Worm (Caenorhabditis elegans) whole organism, dauer: ENCODE measurements around the gene F44D12.19.
"Not testable (repeated sequence)": the region's sequence is repeated elsewhere in the genome, so short reads cannot be mapped to it uniquely, and the experiment has no call there.

ENCODE experiments used
- unc-62 ChIP-seq: sonication (generic microtip); optimal IDR thresholded peaks from 2 replicates; lab custom pipeline; 2017; ENCODE audit warnings: missing biosample characterization, missing genetic modification reagents, missing genetic modification characterization

F44D12.19 gene

ce11 chrIV:10007758-10008157 lies 13.6 kb upstream of the F44D12.19 start:
- no peak for TF ChIP-seq unc-62 (GFP tag; lab: Kevin White, UChicago)

ce11 chrIV:10009536-10009935 lies 11.8 kb upstream of the F44D12.19 start, which contains the start of gene magu-4:
magu-4 (plus strand) TSS chrIV:10009753.
- TF ChIP-seq unc-62 (GFP tag; lab: Kevin White, UChicago), result no peak

ce11 chrIV:10016977-10017376 lies 4.4 kb upstream of the F44D12.19 start, which contains the start of gene ent-7:
ent-7 (plus strand) TSS chrIV:10017277.
- TF ChIP-seq unc-62 (GFP tag; lab: Kevin White, UChicago), result no peak

- no peak for TF ChIP-seq unc-62 (GFP tag; lab: Kevin White, UChicago)
Measured at ce11 chrIV:10017633-10018032, 3.8 kb upstream of the F44D12.19 start, which contains the start of gene F44D12.2. F44D12.2 (minus strand) TSS chrIV:10017733.

- no peak for TF ChIP-seq unc-62 (GFP tag; lab: Kevin White, UChicago)
Measured at ce11 chrIV:10022991-10023390, 1.6 kb downstream of the F44D12.19 start, which contains the start of gene F44D12.8. F44D12.8 (plus strand) TSS chrIV:10023291.

ce11 chrIV:10026129-10026528 lies 4.7 kb downstream of the F44D12.19 start:
- TF ChIP-seq unc-62 (GFP tag; lab: Kevin White, UChicago), result no peak

ce11 chrIV:10027566-10027965 lies 6.2 kb downstream of the F44D12.19 start, which contains the start of gene gipc-2:
gipc-2 (minus strand) TSS chrIV:10027666.
- no peak for TF ChIP-seq unc-62 (GFP tag; lab: Kevin White, UChicago)

- not testable (repeated sequence) for TF ChIP-seq unc-62 (GFP tag; lab: Kevin White, UChicago)
Measured at ce11 chrIV:10028779-10029178, 7.4 kb downstream of the F44D12.19 start, which contains the start of the genes F44D12.16 and msd-2. F44D12.16 (plus strand) TSS chrIV:10029079. msd-2 (plus strand) TSS chrIV:10029083.

ce11 chrIV:10033053-10033452 lies 11.7 kb downstream of the F44D12.19 start, which contains the start of gene F44D12.6:
F44D12.6 (plus strand) TSS chrIV:10033353.
- TF ChIP-seq unc-62 (GFP tag; lab: Kevin White, UChicago), result no peak

ce11 chrIV:10036966-10037365 lies 15.6 kb downstream of the F44D12.19 start, which contains the start of gene F44D12.10:
F44D12.10 (minus strand) TSS chrIV:10037066.
- TF ChIP-seq unc-62 (GFP tag; lab: Kevin White, UChicago), result no peak

- no peak for TF ChIP-seq unc-62 (GFP tag; lab: Kevin White, UChicago)
Measured at ce11 chrIV:10040803-10041202, 19.4 kb downstream of the F44D12.19 start, which contains the start of gene dhs-31. dhs-31 (minus strand) TSS chrIV:10040903.

- no peak for TF ChIP-seq unc-62 (GFP tag; lab: Kevin White, UChicago)
Measured at ce11 chrIV:10042881-10043280, 21.5 kb downstream of the F44D12.19 start, which contains the start of gene frk-1. frk-1 (plus strand) TSS chrIV:10043181.

ce11 chrIV:10046005-10046404 lies 24.6 kb downstream of the F44D12.19 start:
- no peak for TF ChIP-seq unc-62 (GFP tag; lab: Kevin White, UChicago)

ce11 chrIV:10047108-10047507 lies 25.7 kb downstream of the F44D12.19 start, which contains the start of gene T04B2.3:
T04B2.3 (plus strand) TSS chrIV:10047408.
- no peak for TF ChIP-seq unc-62 (GFP tag; lab: Kevin White, UChicago)

ce11 chrIV:10048268-10048667 lies 26.9 kb downstream of the F44D12.19 start:
- TF ChIP-seq unc-62 (GFP tag; lab: Kevin White, UChicago), result no peak

ce11 chrIV:10051088-10051487 lies 29.7 kb downstream of the F44D12.19 start, which contains the start of gene T04B2.8:
T04B2.8 (minus strand) TSS chrIV:10051188.
- TF ChIP-seq unc-62 (GFP tag; lab: Kevin White, UChicago), result no peak

ce11 chrIV:10053550-10053949 lies 32.2 kb downstream of the F44D12.19 start, which contains the start of gene srv-12:
srv-12 (minus strand) TSS chrIV:10053650.
- TF ChIP-seq unc-62 (GFP tag; lab: Kevin White, UChicago), result no peak
